Worm (Caenorhabditis elegans) whole organism, L4 larva: ENCODE data around the gene srz-64.

ENCODE experiments used
- F26F4.8 ChIP-seq: fragments of 200-800 bp; sonication (Bioruptor generic); conservative IDR thresholded peaks from 2 replicates; pipeline ENCODE4 v1.3.6; 2022; ENCODE audit warnings: missing genetic modification characterization, missing compliant biosample characterization
- F37D6.2 ChIP-seq: sonication (generic microtip); optimal IDR thresholded peaks from 2 replicates; lab custom pipeline; 2016; ENCODE audit warnings: mild to moderate bottlenecking, missing genetic modification characterization, missing compliant biosample characterization
- F44E2.7 ChIP-seq: fragments of 200-800 bp; sonication (Bioruptor generic); IDR thresholded peaks from 2 replicates; pipeline ENCODE4 v2.1.2; 2022; ENCODE audit warnings: missing genetic modification characterization, missing compliant biosample characterization
- T26A8.4 ChIP-seq: fragments of 200-800 bp; sonication (Bioruptor generic); IDR thresholded peaks from 2 replicates; pipeline ENCODE4 v1.3.6; 2022; ENCODE audit warnings: missing genetic modification characterization, missing compliant biosample characterization
- Y105C5A.15 ChIP-seq: fragments of 200-800 bp; sonication (Bioruptor generic); IDR thresholded peaks from 2 replicates; pipeline ENCODE4 v1.3.6; 2022; ENCODE audit warnings: missing genetic modification characterization, missing compliant biosample characterization
- Y5F2A.4 ChIP-seq: fragments of 200-800 bp; sonication (Bioruptor generic); optimal IDR thresholded peaks from 2 replicates; lab custom pipeline; 2018; ENCODE audit warnings: mild to moderate bottlenecking, missing genetic modification characterization, missing compliant biosample characterization
- Y75B8A.6 ChIP-seq: fragments of 200-800 bp; sonication (Bioruptor generic); IDR thresholded peaks from 2 replicates; pipeline ENCODE4 v1.3.6; 2022; ENCODE audit warnings: missing genetic modification reagents, missing genetic modification characterization, missing compliant biosample characterization
- aha-1 ChIP-seq: fragments of 150-350 bp; peaks from one replicate; lab custom pipeline; 2014; ENCODE audit warnings: missing biosample characterization, missing genetic modification characterization
- attf-4 ChIP-seq: sonication (generic microtip); optimal IDR thresholded peaks from 3 replicates; lab custom pipeline; 2017; ENCODE audit warnings: missing biosample characterization, missing genetic modification characterization
- ceh-20 ChIP-seq: fragments of 200-800 bp; sonication (Bioruptor generic); IDR thresholded peaks from 2 replicates; pipeline ENCODE4 v1.3.6; 2022; ENCODE audit warnings: missing genetic modification reagents, missing genetic modification characterization, missing compliant biosample characterization
- ceh-28 ChIP-seq: fragments of 150-350 bp; optimal IDR thresholded peaks from 2 replicates; lab custom pipeline; 2014; ENCODE audit warnings: missing biosample characterization, missing genetic modification reagents, missing genetic modification characterization
- ces-1 ChIP-seq: fragments of 150-350 bp; sonication (generic microtip); optimal IDR thresholded peaks from 4 replicates; lab custom pipeline; 2014; ENCODE audit warnings: missing biosample characterization, missing genetic modification reagents, missing genetic modification characterization
- cey-2 ChIP-seq: sonication (generic microtip); optimal IDR thresholded peaks from 3 replicates; lab custom pipeline; 2017; ENCODE audit warnings: missing genetic modification characterization, mild to moderate bottlenecking, missing compliant biosample characterization, antibody characterized with exemption, borderline replicate concordance; ENCODE audit not compliant: insufficient read depth
- daf-16 ChIP-seq, 3 experiments: sonication (generic microtip); optimal IDR thresholded peaks; 2 replicates each; lab custom pipeline; 2016 to 2017; ENCODE audit warnings: missing genetic modification characterization in 3 of 3, missing genetic modification reagents in 3 of 3, mild to moderate bottlenecking in 2 of 3, missing compliant biosample characterization in 2 of 3, missing biosample characterization in 1 of 3, moderate library complexity in 1 of 3
- daf-19 ChIP-seq: fragments of 200-800 bp; sonication (Bioruptor generic); conservative IDR thresholded peaks from 2 replicates; pipeline ENCODE4 v1.3.6; 2022; ENCODE audit warnings: missing genetic modification characterization, missing compliant biosample characterization
- daf-8 ChIP-seq: fragments of 200-800 bp; sonication (Bioruptor generic); IDR thresholded peaks from 2 replicates; pipeline ENCODE4 v1.3.6; 2022; ENCODE audit warnings: missing genetic modification characterization, missing compliant biosample characterization
- dpl-1 ChIP-seq: fragments of 150-350 bp; optimal IDR thresholded peaks from 2 replicates; lab custom pipeline; 2014; ENCODE audit warnings: missing biosample characterization, missing genetic modification reagents, missing genetic modification characterization
- dve-1 ChIP-seq: sonication (generic microtip); optimal IDR thresholded peaks from 2 replicates; lab custom pipeline; 2017; ENCODE audit warnings: antibody characterized with exemption, mild to moderate bottlenecking, missing genetic modification characterization, missing compliant biosample characterization; ENCODE audit not compliant: insufficient read depth
- gei-8 ChIP-seq: fragments of 200-800 bp; sonication (Bioruptor generic); optimal IDR thresholded peaks from 2 replicates; lab custom pipeline; 2018; ENCODE audit warnings: mild to moderate bottlenecking, missing genetic modification characterization, missing compliant biosample characterization
- hif-1 ChIP-seq, 2 experiments: sonication (generic microtip); optimal IDR thresholded peaks; 2 replicates each; lab custom pipeline; 2016 to 2017; ENCODE audit warnings: missing compliant biosample characterization in 2 of 2, missing genetic modification characterization in 2 of 2, missing genetic modification reagents in 2 of 2, missing genotype in 2 of 2, mild to moderate bottlenecking in 1 of 2
- hlh-11 ChIP-seq: fragments of 200-800 bp; sonication (Bioruptor generic); optimal IDR thresholded peaks from 2 replicates; lab custom pipeline; 2018; ENCODE audit warnings: mild to moderate bottlenecking, missing genetic modification characterization, missing compliant biosample characterization
- lim-7 ChIP-seq: fragments of 200-800 bp; sonication (Bioruptor generic); IDR thresholded peaks from 2 replicates; pipeline ENCODE4 v1.3.6; 2022; ENCODE audit warnings: missing genetic modification characterization, missing compliant biosample characterization
- lin-1 ChIP-seq: fragments of 200-800 bp; sonication (Bioruptor generic); IDR thresholded peaks from 2 replicates; pipeline ENCODE4 v1.3.6; 2022; ENCODE audit warnings: missing genetic modification reagents, missing genetic modification characterization, missing compliant biosample characterization
- lin-13 ChIP-seq: fragments of 150-350 bp; optimal IDR thresholded peaks from 2 replicates; lab custom pipeline; 2014; ENCODE audit warnings: missing biosample characterization, missing genetic modification reagents, missing genetic modification characterization
- lin-29 ChIP-seq: fragments of 200-800 bp; sonication (Bioruptor generic); IDR thresholded peaks from 2 replicates; pipeline ENCODE4 v1.3.6; 2022; ENCODE audit warnings: missing genetic modification reagents, missing genetic modification characterization, missing compliant biosample characterization
- lin-39 ChIP-seq: fragments of 150-350 bp; optimal IDR thresholded peaks from 2 replicates; lab custom pipeline; 2014; ENCODE audit warnings: missing biosample characterization, missing genetic modification reagents, missing genetic modification characterization
- lir-3 ChIP-seq: sonication (generic microtip); optimal IDR thresholded peaks from 2 replicates; lab custom pipeline; 2016; ENCODE audit warnings: mild to moderate bottlenecking, missing genetic modification characterization, missing compliant biosample characterization
- madf-5 ChIP-seq, 2 experiments: fragments of 200-800 bp; sonication (Bioruptor generic); IDR thresholded peaks; 2 replicates each; pipeline ENCODE4 v1.3.6; 2022; ENCODE audit warnings: missing compliant biosample characterization in 2 of 2, missing genetic modification characterization in 2 of 2
- mdt-29 ChIP-seq: fragments of 200-800 bp; sonication (Bioruptor generic); IDR thresholded peaks from 2 replicates; pipeline ENCODE4 v1.3.6; 2022; ENCODE audit warnings: missing genetic modification reagents, missing genetic modification characterization, missing compliant biosample characterization
- mep-1 ChIP-seq: fragments of 150-350 bp; sonication (generic microtip); optimal IDR thresholded peaks from 3 replicates; lab custom pipeline; 2014; ENCODE audit warnings: missing biosample characterization, missing genetic modification characterization
- nhr-10 ChIP-seq: fragments of 150-350 bp; optimal IDR thresholded peaks from 2 replicates; lab custom pipeline; 2014; ENCODE audit warnings: missing biosample characterization, missing genetic modification characterization
- nhr-41 ChIP-seq: fragments of 200-800 bp; sonication (Bioruptor generic); IDR thresholded peaks from 2 replicates; pipeline ENCODE4 v1.3.6; 2022; ENCODE audit warnings: missing genetic modification reagents, missing genetic modification characterization, missing compliant biosample characterization
- nhr-48 ChIP-seq: sonication (generic microtip); optimal IDR thresholded peaks from 2 replicates; lab custom pipeline; 2016; ENCODE audit warnings: mild to moderate bottlenecking, missing genetic modification characterization, missing compliant biosample characterization
- nhr-77 ChIP-seq: fragments of 150-350 bp; optimal IDR thresholded peaks from 2 replicates; lab custom pipeline; 2014; ENCODE audit warnings: missing biosample characterization, missing genetic modification characterization
- sdz-12 ChIP-seq: fragments of 200-800 bp; sonication (Bioruptor generic); optimal IDR thresholded peaks from 2 replicates; lab custom pipeline; 2018; ENCODE audit warnings: mild to moderate bottlenecking, missing genetic modification characterization, missing compliant biosample characterization
- set-16 ChIP-seq: fragments of 200-800 bp; sonication (Bioruptor generic); IDR thresholded peaks from 2 replicates; pipeline ENCODE4 v1.3.6; 2022; ENCODE audit warnings: missing genetic modification reagents, missing genetic modification characterization, missing compliant biosample characterization
- snpc-4 ChIP-seq: fragments of 150-350 bp; optimal IDR thresholded peaks from 2 replicates; lab custom pipeline; 2014; ENCODE audit warnings: missing biosample characterization, missing genetic modification characterization
- unc-39 ChIP-seq: sonication (generic microtip); optimal IDR thresholded peaks from 2 replicates; lab custom pipeline; 2017; ENCODE audit warnings: missing biosample characterization, missing genetic modification characterization
- zfp-3 ChIP-seq: fragments of 200-800 bp; sonication (Bioruptor generic); conservative IDR thresholded peaks from 2 replicates; pipeline ENCODE4 v1.3.6; 2022; ENCODE audit warnings: missing genetic modification reagents, missing genetic modification characterization, missing compliant biosample characterization
- ztf-7 ChIP-seq: fragments of 150-350 bp; optimal IDR thresholded peaks from 2 replicates; lab custom pipeline; 2014; ENCODE audit warnings: missing biosample characterization, missing genetic modification characterization

The srz-64 gene

DNA sequence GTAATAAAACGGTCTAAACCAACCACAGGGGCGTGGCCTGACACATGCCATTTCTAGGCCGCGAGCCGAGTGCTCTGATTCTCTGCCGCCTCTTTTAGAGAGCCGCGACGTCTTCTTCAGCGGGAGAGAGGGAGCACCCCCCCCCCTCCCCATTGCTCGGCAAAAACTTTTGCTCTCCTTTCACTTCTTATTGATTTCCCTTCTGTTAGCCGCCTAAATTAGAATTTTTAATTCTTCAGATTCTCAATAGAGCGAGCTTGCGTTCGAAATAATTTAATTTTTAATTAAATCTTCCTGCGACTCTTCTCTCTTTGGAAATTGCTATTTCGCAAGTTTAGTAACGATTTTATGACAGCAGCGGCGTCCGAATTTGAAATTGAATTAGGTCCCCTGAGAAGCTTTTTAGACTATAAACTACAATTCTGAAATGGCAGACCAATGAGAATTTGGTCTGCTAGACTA lies 30.2 kb upstream of the srz-64 start (continued):
- peak in 1 of 2 experiments; percentile 12 for TF ChIP-seq hif-1 (tag; optimal IDR thresholded peaks at IDR 0.05; lab: Kevin White, UChicago)
- TF ChIP-seq ztf-7 (tag; lab: Kevin White, UChicago): no peak
- TF ChIP-seq snpc-4 (tag; lab: Kevin White, UChicago): no peak
- peak; percentile 94 for TF ChIP-seq aha-1 (tag; lab: Kevin White, UChicago)
- no peak for TF ChIP-seq cey-2 (tag; lab: Kevin White, UChicago)
- peak; percentile 14 for TF ChIP-seq dve-1
- peak; percentile 22 for TF ChIP-seq F37D6.2 (tag; lab: Kevin White, UChicago)
- no peak for TF ChIP-seq F26F4.8 (GFP tag; lab: Robert Waterston, UW)
- no peak for TF ChIP-seq attf-4 (tag; lab: Kevin White, UChicago)
- TF ChIP-seq nhr-77 (tag; lab: Kevin White, UChicago): no peak
- no peak for TF ChIP-seq gei-8 (GFP tag; lab: Kevin White, UChicago)
- no peak for TF ChIP-seq ceh-28
- TF ChIP-seq unc-39 (tag; lab: Kevin White, UChicago): no peak
- 0 out of 2 replicates have a peak, but pooled peaks have one; percentile 4 for TF ChIP-seq lim-7 (GFP tag; lab: Robert Waterston, UW)
- peak; percentile 72 for TF ChIP-seq mep-1

ce11 chrII:1322283-1323173 lies 29.5 kb upstream of the srz-64 start:
- TF ChIP-seq Y105C5A.15: 0 out of 2 replicates have a peak, but pooled peaks have one; percentile 10
- peak; percentile 55 for TF ChIP-seq set-16
- no peak for TF ChIP-seq lir-3
- no peak for TF ChIP-seq Y75B8A.6 (GFP tag; lab: Robert Waterston, UW)
- 0 out of 4 replicates have a peak, but pooled peaks of 1 of the 2 experiments have one; percentile 53 for TF ChIP-seq madf-5 (GFP tag; IDR thresholded peaks at IDR 0.05; lab: Robert Waterston, UW)
- TF ChIP-seq dpl-1: no peak
- no peak for TF ChIP-seq lim-7 (GFP tag; lab: Robert Waterston, UW)
- peak; percentile 34 for TF ChIP-seq aha-1 (tag; lab: Kevin White, UChicago)
- TF ChIP-seq lin-29 (GFP tag; lab: Robert Waterston, UW): no peak
- TF ChIP-seq Y5F2A.4 (GFP tag; lab: Kevin White, UChicago): no peak
- peak; percentile 6 for TF ChIP-seq lin-13

- TF ChIP-seq set-16 (peak; percentile 92), unc-39 (tag; lab: Kevin White, UChicago) (no peak), hif-1 (tag; optimal IDR thresholded peaks at IDR 0.05; lab: Kevin White, UChicago) (no peak), madf-5 (GFP tag; IDR thresholded peaks at IDR 0.05; lab: Robert Waterston, UW) (0 out of 4 replicates have a peak, but pooled peaks of 1 of the 2 experiments have one; percentile 5), ceh-28 (peak; percentile 49), nhr-10 (tag; lab: Kevin White, UChicago) (no peak), F44E2.7 (GFP tag; lab: Robert Waterston, UW) (no peak), zfp-3 (GFP tag; lab: Robert Waterston, UW) (0 out of 2 replicates have a peak, but pooled peaks have one; percentile 24), daf-8 (0 out of 2 replicates have a peak, but pooled peaks have one; percentile 11), nhr-41 (GFP tag; lab: Robert Waterston, UW) (no peak), mdt-29 (GFP tag; lab: Robert Waterston, UW) (no peak)
These were observed 28.1 kb upstream of the srz-64 start, which contains the start of gene vig-1 for ce11 chrII:1320987-1321807. Gene vig-1 (plus strand): TSS chrII:1321037.

- TF ChIP-seq sdz-12 (GFP tag; lab: Kevin White, UChicago) (peak; percentile 88), daf-19 (GFP tag; lab: Robert Waterston, UW) (no peak), daf-16 (GFP tag; optimal IDR thresholded peaks at IDR 0.05; lab: Kevin White, UChicago) (peak; percentile 21 to 79), daf-16 (tag; optimal IDR thresholded peaks at IDR 0.05; lab: Kevin White, UChicago) (peak; percentile 87), F44E2.7 (GFP tag; lab: Robert Waterston, UW) (no peak), hif-1 (tag; optimal IDR thresholded peaks at IDR 0.05; lab: Kevin White, UChicago) (peak; percentile 64 to 93), hlh-11 (tag; lab: Kevin White, UChicago) (peak; percentile 97), ces-1 (GFP tag; lab: Kevin White, UChicago) (no peak), set-16 (peak; percentile 53; the same call in 1 of the 2 replicates), Y5F2A.4 (GFP tag; lab: Kevin White, UChicago) (peak; percentile 56), ceh-20 (GFP tag; lab: Robert Waterston, UW) (peak; percentile 97), nhr-48 (tag; lab: Kevin White, UChicago) (peak; percentile 82), lin-1 (peak; percentile 86), lin-39 (tag; lab: Kevin White, UChicago) (no peak), T26A8.4 (GFP tag; lab: Robert Waterston, UW) (peak; percentile 96)
These were observed 27.4 kb upstream of the srz-64 start for ce11 chrII:1320412-1320811.
